Fruit fly (Drosophila melanogaster): ENCODE data around the gene CG3164.

The CG3164 gene

dm6 chr2L:171499-172250 lies 41.1 kb upstream of the CG3164 start:
- peak in 1 of 2 experiments; percentile 21 for TF ChIP-seq bsh (GFP tag; optimal IDR thresholded peaks at IDR 0.05)
- TF ChIP-seq CG2678 (tag; optimal IDR thresholded peaks at IDR 0.05): peak; percentile 40
- TF ChIP-seq pfk (GFP tag; optimal IDR thresholded peaks at IDR 0.05): no peak
- TF ChIP-seq so (GFP tag; IDR thresholded peaks at IDR 0.05): no peak
- TF ChIP-seq CG16779 (GFP tag; IDR thresholded peaks at IDR 0.05): 0 out of 2 replicates have a peak, but pooled peaks have one; percentile 47
- peak; percentile 1 for TF ChIP-seq Fer3 (tag; optimal IDR thresholded peaks at IDR 0.05)
- no peak for TF ChIP-seq CG7271 (tag; optimal IDR thresholded peaks at IDR 0.05)
- TF ChIP-seq CG10366 (GFP tag; IDR thresholded peaks at IDR 0.05): no peak
- TF ChIP-seq CG13296 (GFP tag; optimal IDR thresholded peaks at IDR 0.05): peak; percentile 28
- TF ChIP-seq croc (GFP tag; conservative IDR thresholded peaks at IDR 0.05): no peak
- TF ChIP-seq BtbVII (GFP tag; optimal IDR thresholded peaks at IDR 0.05): no peak
- peak; percentile 4 for TF ChIP-seq scrt (GFP tag; optimal IDR thresholded peaks at IDR 0.05)
- no peak for TF ChIP-seq CG17802 (tag; optimal IDR thresholded peaks at IDR 0.05)
- TF ChIP-seq salm (tag; optimal IDR thresholded peaks at IDR 0.05): no peak
- TF ChIP-seq CG10209 (GFP tag; optimal IDR thresholded peaks at IDR 0.05): no peak
- no peak for TF ChIP-seq CG18599 (GFP tag; optimal IDR thresholded peaks at IDR 0.05)
- TF ChIP-seq peb (GFP tag; IDR thresholded peaks at IDR 0.05): no peak
- TF ChIP-seq sqz (GFP tag; optimal IDR thresholded peaks at IDR 0.05): peak; percentile 81
- no peak for TF ChIP-seq CG11560 (tag; IDR thresholded peaks at IDR 0.05)
- TF ChIP-seq sd (tag; optimal IDR thresholded peaks at IDR 0.05): peak; percentile 59
- no peak for TF ChIP-seq br (optimal IDR thresholded peaks at IDR 0.05)
- TF ChIP-seq CG1233 (GFP tag; optimal IDR thresholded peaks at IDR 0.05): peak; percentile 14
- TF ChIP-seq ERR (GFP tag; optimal IDR thresholded peaks at IDR 0.05): no peak
- TF ChIP-seq Nf-YC (tag; optimal IDR thresholded peaks at IDR 0.05): no peak
- no peak for TF ChIP-seq CG8290 (GFP tag; optimal IDR thresholded peaks at IDR 0.05)
- TF ChIP-seq CG8290 (tag; optimal IDR thresholded peaks at IDR 0.05): peak in 1 of 2 experiments; percentile 58
- TF ChIP-seq sug (tag; optimal IDR thresholded peaks at IDR 0.05): peak; percentile 18
- TF ChIP-seq CG13894 (tag; optimal IDR thresholded peaks at IDR 0.05): peak; percentile 73
- no peak for TF ChIP-seq CG17612 (GFP tag; IDR thresholded peaks at IDR 0.05)
- no peak for TF ChIP-seq org-1 (GFP tag; optimal IDR thresholded peaks at IDR 0.05)
- no peak for TF ChIP-seq CG1024 (GFP tag; IDR thresholded peaks at IDR 0.05)
- TF ChIP-seq Mes4 (GFP tag; optimal IDR thresholded peaks at IDR 0.05): no peak
- peak; percentile 55 for TF ChIP-seq D19B (GFP tag; optimal IDR thresholded peaks at IDR 0.05)
- no peak for TF ChIP-seq fu2 (GFP tag; optimal IDR thresholded peaks at IDR 0.05)
- TF ChIP-seq Ada2b (GFP tag; IDR thresholded peaks at IDR 0.05): no peak
- TF ChIP-seq CG4404 (GFP tag; IDR thresholded peaks at IDR 0.05): no peak
- no peak for TF ChIP-seq hb (GFP tag; IDR thresholded peaks at IDR 0.05; ENCODE audit: partially characterized antibody)
- TF ChIP-seq Trl (optimal IDR thresholded peaks at IDR 0.05): no peak
- TF ChIP-seq Trl (GFP tag; optimal IDR thresholded peaks at IDR 0.05): no peak
- TF ChIP-seq gro (GFP tag; optimal IDR thresholded peaks at IDR 0.05): no peak
- TF ChIP-seq CTCF (GFP tag; optimal IDR thresholded peaks at IDR 0.05): no peak
- TF ChIP-seq CG3281 (GFP tag; optimal IDR thresholded peaks at IDR 0.05): peak; percentile 14
- TF ChIP-seq lilli (GFP tag; optimal IDR thresholded peaks at IDR 0.05): no peak
- TF ChIP-seq nmo (GFP tag; optimal IDR thresholded peaks at IDR 0.05): no peak
- no peak for TF ChIP-seq cas (GFP tag; IDR thresholded peaks at IDR 0.05)
- peak in 1 of 2 experiments; percentile 19 for TF ChIP-seq eve (GFP tag; optimal IDR thresholded peaks at IDR 0.05)
- TF ChIP-seq Gug (GFP tag; IDR thresholded peaks at IDR 0.05): no peak
- TF ChIP-seq nau (GFP tag; optimal IDR thresholded peaks at IDR 0.05): no peak
- TF ChIP-seq ash1 (GFP tag; optimal IDR thresholded peaks at IDR 0.05): peak; percentile 13
- no peak for TF ChIP-seq D19A (tag; optimal IDR thresholded peaks at IDR 0.05)
- TF ChIP-seq lbe (GFP tag; optimal IDR thresholded peaks at IDR 0.05): peak; percentile 60
- no peak for TF ChIP-seq CG4328 (GFP tag; optimal IDR thresholded peaks at IDR 0.05)

Data from whole organism, embryonic.